Worm (Caenorhabditis elegans) whole organism, midembryonic: ENCODE measurements around the gene F57G4.11.

Source experiments
- T22C8.4 ChIP-seq: fragments of 200-800 bp; sonication (Bioruptor generic); IDR thresholded peaks from 2 replicates; pipeline ENCODE4 v1.3.6; 2022; ENCODE audit warnings: missing genetic modification characterization, missing compliant biosample characterization
- flt-1 ChIP-seq: fragments of 200-800 bp; sonication (Bioruptor generic); IDR thresholded peaks from 2 replicates; pipeline ENCODE4 v1.3.6; 2022; ENCODE audit warnings: missing genetic modification characterization, missing compliant biosample characterization
- med-1 ChIP-seq: sonication (generic microtip); optimal IDR thresholded peaks from 2 replicates; lab custom pipeline; 2017; ENCODE audit warnings: missing genetic modification characterization, mild to moderate bottlenecking, missing compliant biosample characterization, antibody characterized with exemption, missing genetic modification reagents; ENCODE audit not compliant: insufficient read depth
- tab-1 ChIP-seq: fragments of 200-800 bp; sonication (Bioruptor generic); IDR thresholded peaks from 2 replicates; pipeline ENCODE4 v1.3.6; 2022; ENCODE audit warnings: missing genetic modification characterization, missing compliant biosample characterization

DNA sequence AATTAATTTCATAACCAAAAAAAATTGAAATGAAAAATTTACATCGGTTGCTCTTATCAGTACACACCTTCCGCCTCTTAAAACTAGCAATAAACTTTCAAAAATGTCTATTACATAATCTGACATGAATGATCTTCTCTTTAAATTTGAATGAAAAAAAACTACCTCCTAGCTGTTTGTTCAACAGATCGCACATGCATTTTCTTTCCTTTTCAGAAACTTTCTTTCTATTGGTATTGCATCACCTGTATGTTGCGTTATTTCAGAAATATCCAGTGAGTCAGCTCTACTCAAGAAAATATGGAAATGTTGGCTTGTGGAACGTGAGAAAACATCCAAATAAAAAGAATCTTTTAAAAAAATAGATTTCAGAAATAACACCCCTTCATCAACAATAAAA, 1.8 kb upstream of the F57G4.11 start, which contains the start of gene F57G4.1:
- TF ChIP-seq T22C8.4: no peak
- no peak for TF ChIP-seq tab-1 (GFP tag; lab: Robert Waterston, UW)
- TF ChIP-seq med-1 (GFP tag; lab: Kevin White, UChicago): no peak
- no peak for TF ChIP-seq flt-1 (GFP tag; lab: Robert Waterston, UW)
